Worm (Caenorhabditis elegans) whole organism, young adult: ENCODE measurements around the gene dpy-23.

Experiments
- C06A6.2 ChIP-seq: fragments of 200-800 bp; sonication (Bioruptor generic); conservative IDR thresholded peaks from 2 replicates; pipeline ENCODE4 v1.3.6; 2022; ENCODE audit warnings: missing genetic modification characterization, missing compliant biosample characterization
- sdz-38 ChIP-seq: sonication (generic microtip); optimal IDR thresholded peaks from 2 replicates; lab custom pipeline; 2016; ENCODE audit warnings: missing genotype, missing genetic modification characterization, missing compliant biosample characterization

ce11 chrX:4342730-4343129 lies 46.4 kb upstream of the dpy-23 start:
- TF ChIP-seq C06A6.2 (no peak), sdz-38 (no peak)
